Worm (Caenorhabditis elegans) whole organism, young adult: ENCODE results near the gene hlh-14.

Experiments used
- B0019.2 ChIP-seq: fragments of 200-800 bp; sonication (Bioruptor generic); conservative IDR thresholded peaks from 2 replicates; pipeline ENCODE4 v1.3.6; 2022; ENCODE audit warnings: missing genetic modification reagents, missing genetic modification characterization, missing compliant biosample characterization
- B0035.1 ChIP-seq: sonication (generic microtip); optimal IDR thresholded peaks from 2 replicates; lab custom pipeline; 2016; ENCODE audit warnings: missing genetic modification characterization, mild to moderate bottlenecking, missing compliant biosample characterization, missing genotype, missing genetic modification reagents
- C17E4.6 ChIP-seq: fragments of 200-800 bp; sonication (Bioruptor generic); IDR thresholded peaks from 2 replicates; pipeline ENCODE4 v1.3.6; 2022; ENCODE audit warnings: missing genetic modification reagents, missing genetic modification characterization, missing compliant biosample characterization
- F22D6.2 ChIP-seq: sonication (generic microtip); optimal IDR thresholded peaks from 2 replicates; lab custom pipeline; 2016; ENCODE audit warnings: mild to moderate bottlenecking, missing genetic modification characterization, missing compliant biosample characterization
- K11D2.4 ChIP-seq: fragments of 200-800 bp; sonication (Bioruptor generic); IDR thresholded peaks from 2 replicates; pipeline ENCODE4 v1.3.6; 2022; ENCODE audit warnings: missing genetic modification reagents, missing genetic modification characterization, missing compliant biosample characterization
- K12H6.12 ChIP-seq: fragments of 200-800 bp; sonication (Bioruptor generic); optimal IDR thresholded peaks from 2 replicates; lab custom pipeline; 2018; ENCODE audit warnings: mild to moderate bottlenecking, missing genetic modification characterization, missing compliant biosample characterization
- akir-1 ChIP-seq: fragments of 200-800 bp; sonication (Bioruptor generic); optimal IDR thresholded peaks from 2 replicates; lab custom pipeline; 2018; ENCODE audit warnings: mild to moderate bottlenecking, missing genetic modification characterization, moderate library complexity, missing compliant biosample characterization
- athp-1 ChIP-seq: sonication (generic microtip); optimal IDR thresholded peaks from 2 replicates; lab custom pipeline; 2017; ENCODE audit warnings: mild to moderate bottlenecking, missing genetic modification characterization, missing compliant biosample characterization
- attf-6 ChIP-seq: fragments of 200-800 bp; sonication (Bioruptor generic); IDR thresholded peaks from 2 replicates; pipeline ENCODE4 v1.3.6; 2022; ENCODE audit warnings: missing genetic modification reagents, missing genetic modification characterization, missing compliant biosample characterization
- cebp-1 ChIP-seq, 2 experiments: fragments of 200-800 bp in 1 of 2; sonication (Bioruptor generic) in 1 of 2; sonication (generic microtip) in 1 of 2; IDR thresholded peaks in 1 of 2; optimal IDR thresholded peaks in 1 of 2; 2 replicates each; pipeline versions ENCODE4 v1.3.6 to Lab custom; 2017 to 2022; ENCODE audit warnings: missing compliant biosample characterization in 2 of 2, missing genetic modification characterization in 2 of 2, mild to moderate bottlenecking in 1 of 2, missing genetic modification reagents in 1 of 2, moderate library complexity in 1 of 2
- ceh-100 ChIP-seq: fragments of 200-800 bp; sonication (Bioruptor generic); IDR thresholded peaks from 2 replicates; pipeline ENCODE4 v1.3.6; 2022; ENCODE audit warnings: missing genetic modification reagents, missing genetic modification characterization, missing compliant biosample characterization
- ceh-27 ChIP-seq: fragments of 200-800 bp; sonication (Bioruptor generic); optimal IDR thresholded peaks from 2 replicates; lab custom pipeline; 2018; ENCODE audit warnings: mild to moderate bottlenecking, missing genetic modification characterization, moderate library complexity, missing compliant biosample characterization
- ceh-79 ChIP-seq: sonication (generic microtip); optimal IDR thresholded peaks from 2 replicates; lab custom pipeline; 2017; ENCODE audit warnings: mild to moderate bottlenecking, missing genetic modification characterization, missing compliant biosample characterization
- die-1 ChIP-seq: sonication (generic microtip); optimal IDR thresholded peaks from 2 replicates; lab custom pipeline; 2016; ENCODE audit warnings: missing genotype, mild to moderate bottlenecking, missing genetic modification characterization, missing compliant biosample characterization
- dpl-1 ChIP-seq: fragments of 150-350 bp; optimal IDR thresholded peaks from 2 replicates; lab custom pipeline; 2014; ENCODE audit warnings: missing biosample characterization, missing genetic modification reagents, missing genetic modification characterization
- ekl-4 ChIP-seq: fragments of 200-800 bp; sonication (Bioruptor generic); IDR thresholded peaks from 2 replicates; pipeline ENCODE4 v1.3.6; 2022; ENCODE audit warnings: missing genetic modification reagents, missing genetic modification characterization, missing compliant biosample characterization
- ets-4 ChIP-seq: fragments of 200-800 bp; sonication (Bioruptor generic); optimal IDR thresholded peaks from 2 replicates; lab custom pipeline; 2018; ENCODE audit warnings: mild to moderate bottlenecking, missing genetic modification characterization, missing compliant biosample characterization
- hmg-20 ChIP-seq: fragments of 200-800 bp; sonication (Bioruptor generic); IDR thresholded peaks from 2 replicates; pipeline ENCODE4 v1.3.6; 2022; ENCODE audit warnings: missing genetic modification reagents, missing genetic modification characterization, missing compliant biosample characterization
- hrde-1 ChIP-seq: sonication (generic microtip); optimal IDR thresholded peaks from 2 replicates; lab custom pipeline; 2016; ENCODE audit warnings: missing genetic modification characterization, mild to moderate bottlenecking, missing compliant biosample characterization, moderate library complexity, missing genotype, missing genetic modification reagents, borderline replicate concordance
- hsf-1 ChIP-seq: fragments of 200-800 bp; sonication (Bioruptor generic); IDR thresholded peaks from 2 replicates; pipeline ENCODE4 v1.3.6; 2022; ENCODE audit warnings: missing genetic modification reagents, missing genetic modification characterization, missing compliant biosample characterization
- let-526 ChIP-seq: fragments of 200-800 bp; sonication (Bioruptor generic); IDR thresholded peaks from 2 replicates; pipeline ENCODE4 v1.3.6; 2022; ENCODE audit warnings: missing genetic modification reagents, missing genetic modification characterization, missing compliant biosample characterization
- lin-35 ChIP-seq, 3 experiments: fragments of 150-350 bp in 2 of 3; sonication (generic microtip) in 1 of 3; optimal IDR thresholded peaks; 2 replicates each; lab custom pipeline; 2014 to 2018; ENCODE audit warnings: missing biosample characterization in 3 of 3, missing genetic modification characterization in 3 of 3, missing genetic modification reagents in 3 of 3
- lin-40 ChIP-seq: sonication (generic microtip); optimal IDR thresholded peaks from 2 replicates; lab custom pipeline; 2016; ENCODE audit warnings: missing genetic modification characterization, mild to moderate bottlenecking, missing compliant biosample characterization, missing genotype, missing genetic modification reagents
- lin-54 ChIP-seq: fragments of 200-800 bp; sonication (Bioruptor generic); optimal IDR thresholded peaks from 2 replicates; lab custom pipeline; 2018; ENCODE audit warnings: mild to moderate bottlenecking, missing genetic modification characterization, missing compliant biosample characterization
- lir-1 ChIP-seq: fragments of 200-800 bp; sonication (Bioruptor generic); conservative IDR thresholded peaks from 2 replicates; pipeline ENCODE4 v1.3.6; 2022; ENCODE audit warnings: missing genetic modification reagents, missing genetic modification characterization, missing compliant biosample characterization
- madf-6 ChIP-seq: fragments of 200-800 bp; sonication (Bioruptor generic); IDR thresholded peaks from 2 replicates; pipeline ENCODE4 v1.3.6; 2022; ENCODE audit warnings: missing genetic modification reagents, missing genetic modification characterization, missing compliant biosample characterization
- madf-8 ChIP-seq: fragments of 200-800 bp; sonication (Bioruptor generic); conservative IDR thresholded peaks from 2 replicates; pipeline ENCODE4 v1.3.6; 2022; ENCODE audit warnings: missing genetic modification reagents, missing genetic modification characterization, missing compliant biosample characterization
- nfya-1 ChIP-seq: sonication (generic microtip); optimal IDR thresholded peaks from 2 replicates; lab custom pipeline; 2017; ENCODE audit warnings: antibody characterized with exemption, missing compliant biosample characterization, missing genetic modification characterization, borderline replicate concordance; ENCODE audit not compliant: insufficient read depth
- nfyb-1 ChIP-seq: fragments of 200-800 bp; sonication (Bioruptor generic); IDR thresholded peaks from 2 replicates; pipeline ENCODE4 v1.3.6; 2022; ENCODE audit warnings: missing genetic modification reagents, missing genetic modification characterization, missing compliant biosample characterization
- nhr-80 ChIP-seq: sonication (generic microtip); optimal IDR thresholded peaks from 2 replicates; lab custom pipeline; 2016; ENCODE audit warnings: missing genetic modification characterization, missing compliant biosample characterization
- nhr-90 ChIP-seq: sonication (generic microtip); optimal IDR thresholded peaks from 2 replicates; lab custom pipeline; 2016; ENCODE audit warnings: missing genotype, mild to moderate bottlenecking, missing genetic modification characterization, missing compliant biosample characterization
- rcor-1 ChIP-seq: fragments of 200-800 bp; sonication (Bioruptor generic); IDR thresholded peaks from 2 replicates; pipeline ENCODE4 v1.3.6; 2022; ENCODE audit warnings: missing genetic modification reagents, missing genetic modification characterization, missing compliant biosample characterization
- repo-1 ChIP-seq: sonication (generic microtip); optimal IDR thresholded peaks from 2 replicates; lab custom pipeline; 2017; ENCODE audit warnings: mild to moderate bottlenecking, missing genetic modification characterization, missing compliant biosample characterization
- rpc-1 ChIP-seq, 2 experiments: fragments of 150-350 bp in 1 of 2; sonication (generic microtip) in 1 of 2; optimal IDR thresholded peaks; 2 replicates each; lab custom pipeline; 2014 to 2018; ENCODE audit warnings: missing biosample characterization in 1 of 2, missing genetic modification characterization in 1 of 2, missing genetic modification reagents in 1 of 2, missing genotype in 1 of 2
- sea-2 ChIP-seq: fragments of 200-800 bp; sonication (Bioruptor generic); IDR thresholded peaks from 2 replicates; pipeline ENCODE4 v1.3.6; 2022; ENCODE audit warnings: missing genetic modification characterization, missing compliant biosample characterization
- somi-1 ChIP-seq: fragments of 200-800 bp; sonication (Bioruptor generic); optimal IDR thresholded peaks from 2 replicates; lab custom pipeline; 2018; ENCODE audit warnings: mild to moderate bottlenecking, missing genetic modification characterization, missing compliant biosample characterization
- tbp1 ChIP-seq: fragments of 200-800 bp; sonication (Bioruptor generic); optimal IDR thresholded peaks from 2 replicates; lab custom pipeline; 2018; ENCODE audit warnings: mild to moderate bottlenecking, missing genetic modification characterization, missing compliant biosample characterization
- tlf-1 ChIP-seq: fragments of 200-800 bp; sonication (Bioruptor generic); optimal IDR thresholded peaks from 2 replicates; lab custom pipeline; 2018; ENCODE audit warnings: mild to moderate bottlenecking, missing genetic modification characterization, missing compliant biosample characterization
- unc-130 ChIP-seq: sonication (generic microtip); optimal IDR thresholded peaks from 2 replicates; lab custom pipeline; 2016; ENCODE audit warnings: missing genetic modification reagents, missing genetic modification characterization, missing compliant biosample characterization
- unc-62 ChIP-seq: fragments of 150-350 bp; optimal IDR thresholded peaks from 2 replicates; lab custom pipeline; 2014; ENCODE audit warnings: missing biosample characterization, missing genetic modification reagents, missing genetic modification characterization
- xnd-1 ChIP-seq: sonication (generic microtip); optimal IDR thresholded peaks from 2 replicates; lab custom pipeline; 2016; ENCODE audit warnings: missing genotype, missing genetic modification reagents, missing genetic modification characterization, missing compliant biosample characterization
- ztf-18 ChIP-seq: sonication (generic microtip); optimal IDR thresholded peaks from 2 replicates; lab custom pipeline; 2016; ENCODE audit warnings: missing genotype, mild to moderate bottlenecking, missing genetic modification characterization, missing compliant biosample characterization
- ztf-25 ChIP-seq: fragments of 200-800 bp; sonication (Bioruptor generic); IDR thresholded peaks from 2 replicates; pipeline ENCODE4 v1.3.6; 2022; ENCODE audit warnings: missing genetic modification reagents, missing genetic modification characterization, missing compliant biosample characterization

The hlh-14 gene

DNA sequence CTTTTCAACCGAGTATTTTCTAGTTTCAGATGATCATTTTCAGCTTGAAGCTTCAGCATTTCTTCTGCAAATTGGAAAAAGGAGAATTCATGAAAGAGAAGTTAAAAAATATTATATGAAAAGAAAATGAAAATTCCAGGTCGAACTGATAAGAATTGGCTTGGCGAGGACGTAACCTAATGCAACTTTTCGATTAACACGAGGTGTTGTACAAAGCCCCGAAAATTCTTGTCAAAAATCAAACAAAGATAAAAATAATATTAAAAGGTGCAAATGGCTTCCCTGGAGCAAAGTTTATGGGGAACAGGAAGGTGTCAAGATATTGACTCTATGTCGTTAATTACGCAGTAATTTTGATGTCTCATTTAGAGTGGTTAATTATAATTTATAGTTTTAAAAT lies 5.6 kb upstream of the hlh-14 start:
- TF ChIP-seq sea-2 (GFP tag; lab: Robert Waterston, UW) (no peak), nhr-80 (tag; lab: Kevin White, UChicago) (peak; percentile 67), die-1 (no peak), unc-130 (GFP tag; lab: Kevin White, UChicago) (no peak), repo-1 (tag; lab: Kevin White, UChicago) (no peak)
- TF ChIP-seq, all 124 proteins: peak for 1

DNA sequence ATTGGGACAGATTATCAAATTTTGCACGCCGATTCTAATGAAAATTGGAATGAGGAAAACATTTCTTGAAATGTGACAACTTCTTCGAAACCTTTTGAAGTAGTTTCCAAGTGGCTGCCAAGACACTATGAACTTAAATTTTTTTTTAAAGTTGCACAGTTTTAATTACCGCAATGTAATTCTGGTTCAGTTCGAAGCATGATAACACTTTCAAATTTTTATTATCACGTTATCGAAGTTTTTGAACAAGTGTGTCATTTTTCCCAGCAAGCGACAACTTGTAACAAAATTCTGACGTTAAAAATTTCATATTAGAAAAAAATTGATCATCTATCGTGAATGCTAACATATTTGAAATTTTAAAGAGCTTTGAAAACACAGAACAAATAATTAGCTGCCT lies 4.1 kb upstream of the hlh-14 start:
- TF ChIP-seq nhr-80 (tag; lab: Kevin White, UChicago) (peak; percentile 32), nfya-1 (tag; lab: Kevin White, UChicago) (no peak)
- TF ChIP-seq, all 124 proteins: peak for 1

DNA sequence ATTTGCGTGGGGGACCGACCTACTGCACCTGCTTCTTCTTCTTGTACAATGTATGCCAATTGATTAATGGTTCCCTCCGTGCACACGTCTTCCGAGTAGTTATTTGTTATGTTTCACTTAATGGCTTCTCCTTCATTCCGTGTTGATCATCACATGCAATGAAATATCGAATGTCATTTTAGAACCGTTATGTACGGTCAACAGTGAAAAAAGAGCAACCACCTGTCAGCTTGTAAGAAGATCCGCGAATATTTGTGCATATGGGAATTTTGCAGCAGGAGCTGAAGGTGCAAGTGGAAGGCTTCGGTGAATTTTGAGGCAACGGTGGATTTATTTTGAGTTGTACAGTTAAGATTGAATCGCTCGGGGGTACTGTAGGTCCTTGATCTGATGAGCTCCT lies 2.1 kb downstream of the hlh-14 start:
- TF ChIP-seq B0035.1 (tag; lab: Kevin White, UChicago), result no peak
- TF ChIP-seq xnd-1, result no peak
- no peak for TF ChIP-seq unc-62 (GFP tag; lab: Kevin White, UChicago)
- no peak for TF ChIP-seq F22D6.2 (tag; lab: Kevin White, UChicago)
- TF ChIP-seq ceh-100, result no peak
- no peak for TF ChIP-seq nhr-90 (tag; lab: Kevin White, UChicago)
- no peak for TF ChIP-seq attf-6 (GFP tag; lab: Robert Waterston, UW)
- TF ChIP-seq lin-35 (GFP tag; optimal IDR thresholded peaks at IDR 0.05; lab: Kevin White, UChicago), result no peak
- TF ChIP-seq lin-54, result no peak
- no peak for TF ChIP-seq ceh-79 (tag; lab: Kevin White, UChicago)
- no peak for TF ChIP-seq rcor-1 (GFP tag; lab: Robert Waterston, UW)
- TF ChIP-seq somi-1 (GFP tag; lab: Kevin White, UChicago), result no peak
- no peak for TF ChIP-seq tlf-1 (GFP tag; lab: Kevin White, UChicago)
- TF ChIP-seq madf-6 (GFP tag; lab: Robert Waterston, UW), result no peak
- no peak for TF ChIP-seq hsf-1 (GFP tag; lab: Robert Waterston, UW)
- TF ChIP-seq ztf-25, result no peak
- TF ChIP-seq akir-1 (GFP tag; lab: Kevin White, UChicago), result no peak
- no peak for TF ChIP-seq sea-2 (GFP tag; lab: Robert Waterston, UW)

DNA sequence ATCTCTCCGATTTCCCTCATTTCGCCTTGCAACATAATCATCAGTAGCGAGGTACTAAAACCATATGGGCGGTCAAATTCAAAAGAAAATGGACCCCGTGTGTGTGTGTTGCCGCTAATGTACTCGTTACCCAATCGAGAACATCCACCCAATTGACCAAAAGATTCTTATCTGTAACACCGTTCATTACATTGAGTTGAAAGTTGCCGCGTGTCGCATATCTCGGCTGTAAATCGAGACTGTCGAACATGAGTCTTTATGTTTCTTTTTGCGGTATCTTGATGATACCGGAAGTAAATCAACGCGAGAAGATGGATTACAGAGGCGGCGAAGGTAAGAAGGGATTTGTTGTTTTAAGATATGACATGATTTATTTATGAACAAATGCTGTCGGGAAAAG lies 3.0 kb downstream of the hlh-14 start:
- no peak for TF ChIP-seq cebp-1 (GFP tag; IDR thresholded peaks at IDR 0.05; lab: Robert Waterston, UW)
- no peak for TF ChIP-seq cebp-1 (tag; optimal IDR thresholded peaks at IDR 0.05; lab: Kevin White, UChicago)
- TF ChIP-seq K12H6.12, result no peak
- no peak for TF ChIP-seq hrde-1 (tag; lab: Kevin White, UChicago)
- no peak for TF ChIP-seq rpc-1 (optimal IDR thresholded peaks at IDR 0.05; lab: Kevin White, UChicago)
- TF ChIP-seq rpc-1 (tag; optimal IDR thresholded peaks at IDR 0.05; lab: Kevin White, UChicago), result no peak
- no peak for TF ChIP-seq athp-1 (tag; lab: Kevin White, UChicago)
- no peak for TF ChIP-seq ets-4 (GFP tag; lab: Kevin White, UChicago)
- TF ChIP-seq tbp1 (GFP tag; lab: Kevin White, UChicago), result no peak
- TF ChIP-seq ekl-4 (GFP tag; lab: Robert Waterston, UW), result no peak

DNA sequence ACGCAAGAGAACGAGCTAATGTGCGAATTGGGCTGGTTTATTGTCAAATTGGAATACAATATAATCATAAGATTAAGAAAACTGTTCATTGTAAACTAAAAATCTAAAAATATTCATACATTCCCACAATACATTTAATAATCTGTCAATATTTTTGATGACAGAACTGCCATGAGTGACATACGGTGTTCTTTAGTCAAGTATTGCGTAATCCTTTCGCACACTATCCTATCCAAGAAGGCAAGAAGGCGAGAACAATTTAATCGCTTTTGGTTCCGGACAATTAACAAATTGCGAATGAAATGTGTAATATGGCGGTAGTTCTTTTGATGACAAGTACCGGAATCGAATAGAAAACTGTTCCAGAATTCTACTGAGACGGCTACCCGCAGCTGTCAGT lies 3.8 kb downstream of the hlh-14 start:
- TF ChIP-seq B0019.2 (GFP tag; lab: Robert Waterston, UW) (no peak), ceh-27 (GFP tag; lab: Kevin White, UChicago) (no peak), unc-130 (GFP tag; lab: Kevin White, UChicago) (no peak), lir-1 (no peak), C17E4.6 (no peak), dpl-1 (GFP tag; lab: Kevin White, UChicago) (no peak), xnd-1 (no peak), lin-40 (tag; lab: Kevin White, UChicago) (no peak), nfyb-1 (GFP tag; lab: Robert Waterston, UW) (no peak), K11D2.4 (GFP tag; lab: Robert Waterston, UW) (no peak), let-526 (no peak), hmg-20 (no peak), ztf-18 (tag; lab: Kevin White, UChicago) (no peak), madf-8 (GFP tag; lab: Robert Waterston, UW) (no peak), madf-6 (GFP tag; lab: Robert Waterston, UW) (no peak)
